Fruit fly (Drosophila melanogaster): Measurements from ENCODE around the gene CG15387.
A peak's percentile ranks its signal among the peaks of the same experiment; 100 is the strongest.

Gene CG15387

dm6 chr2L:2226259-2227121 lies at the start of gene CG15387, which contains the start of gene sau (continued):
- TF ChIP-seq YL-1 (GFP tag; optimal IDR thresholded peaks at IDR 0.05) (peak; percentile 29), Dek (tag; optimal IDR thresholded peaks at IDR 0.05) (peak; percentile 76), CG6854 (GFP tag; optimal IDR thresholded peaks at IDR 0.05) (peak; percentile 70), D19B (GFP tag; optimal IDR thresholded peaks at IDR 0.05) (peak; percentile 56), CG17385 (GFP tag; optimal IDR thresholded peaks at IDR 0.05) (peak; percentile 79), unpg (GFP tag; optimal IDR thresholded peaks at IDR 0.05) (peak; percentile 85), CG13287 (GFP tag; IDR thresholded peaks at IDR 0.05; ENCODE audit: partially characterized antibody) (peak; percentile 95), TFAM (GFP tag; optimal IDR thresholded peaks at IDR 0.05) (peak; percentile 24), Optix (GFP tag; IDR thresholded peaks at IDR 0.05) (peak; percentile 40; the same call in 1 of the 3 replicates), lab (GFP tag; optimal IDR thresholded peaks at IDR 0.05) (peak; percentile 91), chif (GFP tag; optimal IDR thresholded peaks at IDR 0.05) (peak; percentile 86 to 91), eyg (GFP tag; optimal IDR thresholded peaks at IDR 0.05) (peak; percentile 82), dpn (GFP tag; optimal IDR thresholded peaks at IDR 0.05) (peak; percentile 87 to 95), Adf1 (GFP tag; IDR thresholded peaks at IDR 0.05) (peak; percentile 52), tll (GFP tag; optimal IDR thresholded peaks at IDR 0.05) (no peak), CG4404 (GFP tag; IDR thresholded peaks at IDR 0.05) (peak; percentile 79), Atf-2 (GFP tag; optimal IDR thresholded peaks at IDR 0.05) (peak; percentile 91), kay (GFP tag; optimal IDR thresholded peaks at IDR 0.05) (peak; percentile 89), HLH4C (GFP tag; IDR thresholded peaks at IDR 0.05; ENCODE audit: partially characterized antibody) (peak; percentile 89), CG12104 (GFP tag; optimal IDR thresholded peaks at IDR 0.05) (peak; percentile 81), CG5953 (GFP tag; IDR thresholded peaks at IDR 0.05) (peak; percentile 79), CG16863 (GFP tag; optimal IDR thresholded peaks at IDR 0.05) (peak; percentile 92), nmo (GFP tag; optimal IDR thresholded peaks at IDR 0.05) (peak; percentile 91), CG17359 (tag; optimal IDR thresholded peaks at IDR 0.05) (peak; percentile 84), bbx (GFP tag; IDR thresholded peaks at IDR 0.05; ENCODE audit: partially characterized antibody) (peak; percentile 86), CG17912 (GFP tag; optimal IDR thresholded peaks at IDR 0.05) (peak; percentile 69), her (GFP tag; optimal IDR thresholded peaks at IDR 0.05) (peak; percentile 83), ro (GFP tag; IDR thresholded peaks at IDR 0.05) (peak; percentile 47; the same call in 1 of the 2 replicates), CG30020 (tag; optimal IDR thresholded peaks at IDR 0.05) (peak; percentile 80), mirr (GFP tag; optimal IDR thresholded peaks at IDR 0.05) (peak; percentile 81), CG2129 (GFP tag; IDR thresholded peaks at IDR 0.05; ENCODE audit: partially characterized antibody) (peak; percentile 89), luna (GFP tag; optimal IDR thresholded peaks at IDR 0.05) (peak; percentile 87), CG12219 (GFP tag; optimal IDR thresholded peaks at IDR 0.05) (peak; percentile 69), sisA (GFP tag; IDR thresholded peaks at IDR 0.05) (peak; percentile 83), CG11560 (tag; IDR thresholded peaks at IDR 0.05) (peak; percentile 49; the same call in 2 of the 3 replicates), CG14014 (GFP tag; IDR thresholded peaks at IDR 0.05) (peak; percentile 82), Xbp1 (GFP tag; optimal IDR thresholded peaks at IDR 0.05) (peak; percentile 91), Hr78 (GFP tag; optimal IDR thresholded peaks at IDR 0.05) (peak in 1 of 2 experiments; percentile 51), CG1233 (GFP tag; optimal IDR thresholded peaks at IDR 0.05) (peak; percentile 82), sc (optimal IDR thresholded peaks at IDR 0.05) (no peak), sc (GFP tag; optimal IDR thresholded peaks at IDR 0.05) (peak; percentile 64), HHEX (GFP tag; optimal IDR thresholded peaks at IDR 0.05) (peak; percentile 82), croc (GFP tag; conservative IDR thresholded peaks at IDR 0.05) (peak; percentile 65), CG33213 (GFP tag; optimal IDR thresholded peaks at IDR 0.05) (peak; percentile 89), Kr (GFP tag; optimal IDR thresholded peaks at IDR 0.05) (no peak), CG8359 (GFP tag; optimal IDR thresholded peaks at IDR 0.05; ENCODE audit: borderline replicate concordance) (peak; percentile 41), Opbp (GFP tag; IDR thresholded peaks at IDR 0.05; ENCODE audit: partially characterized antibody) (peak; percentile 82)

Measured in whole organism, embryonic.